Fruit fly (Drosophila melanogaster): ENCODE measurements around the gene CG3847.
A peak's percentile ranks its signal among the peaks of the same experiment; 100 is the strongest.

Gene CG3847

dm6 chrX:6365632-6366356 lies 18.9 kb downstream of the CG3847 start, which contains the start of the genes swa and Marf:
Gene swa (minus strand): TSS chrX:6365708.
Gene Marf (plus strand): TSS chrX:6365949.
- TF ChIP-seq CG8632 (GFP tag; optimal IDR thresholded peaks at IDR 0.05) (no peak), CG7368 (GFP tag; optimal IDR thresholded peaks at IDR 0.05) (no peak), CG11762 (GFP tag; optimal IDR thresholded peaks at IDR 0.05; ENCODE audit: insufficient read depth) (no peak), vri (GFP tag; optimal IDR thresholded peaks at IDR 0.05) (peak; percentile 84), Sox102F (GFP tag; optimal IDR thresholded peaks at IDR 0.05) (no peak), fd59A (GFP tag; optimal IDR thresholded peaks at IDR 0.05) (no peak), lz (GFP tag; optimal IDR thresholded peaks at IDR 0.05) (no peak), Eip93F (GFP tag; optimal IDR thresholded peaks at IDR 0.05) (no peak), fkh (GFP tag; optimal IDR thresholded peaks at IDR 0.05) (peak; percentile 75), CG9139 (GFP tag; optimal IDR thresholded peaks at IDR 0.05) (no peak), CG31627 (GFP tag; optimal IDR thresholded peaks at IDR 0.05) (no peak), CG1621 (tag; optimal IDR thresholded peaks at IDR 0.05) (no peak), CG10669 (GFP tag; optimal IDR thresholded peaks at IDR 0.05) (no peak), Eip78C (GFP tag) (peak; percentile 48), ss (GFP tag; optimal IDR thresholded peaks at IDR 0.05) (no peak)

DNA sequence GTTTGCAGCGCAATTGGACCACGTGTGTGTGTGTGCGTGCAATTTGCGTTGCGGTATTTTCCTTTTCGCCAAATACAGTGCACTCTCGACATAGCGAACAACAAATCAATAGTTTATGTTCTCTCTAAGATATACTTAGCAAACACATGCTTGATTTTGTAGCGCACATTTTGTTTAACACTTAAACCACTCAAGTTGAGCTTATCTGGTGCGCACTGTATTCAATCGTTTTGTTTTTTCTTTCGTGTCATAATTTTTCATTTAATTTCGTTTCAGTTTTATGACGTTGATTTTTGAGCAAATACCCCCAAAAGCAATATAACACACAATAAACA lies 19.4 kb downstream of the CG3847 start:
- TF ChIP-seq CG32006 (GFP tag; optimal IDR thresholded peaks at IDR 0.05) (peak; percentile 93), fkh (GFP tag; optimal IDR thresholded peaks at IDR 0.05) (peak; percentile 47), CG6854 (GFP tag; optimal IDR thresholded peaks at IDR 0.05) (peak; percentile 60), CG34406 (GFP tag; optimal IDR thresholded peaks at IDR 0.05) (peak; percentile 82), Gug (GFP tag; IDR thresholded peaks at IDR 0.05) (peak; percentile 91), Ets96B (tag; optimal IDR thresholded peaks at IDR 0.05) (peak; percentile 71), lz (GFP tag; optimal IDR thresholded peaks at IDR 0.05) (peak; percentile 96), net (GFP tag; optimal IDR thresholded peaks at IDR 0.05) (peak; percentile 89), Smox (GFP tag; optimal IDR thresholded peaks at IDR 0.05) (peak; percentile 92), CG8319 (GFP tag; optimal IDR thresholded peaks at IDR 0.05) (peak; percentile 80), Hr38 (GFP tag; optimal IDR thresholded peaks at IDR 0.05) (peak; percentile 83), svp (GFP tag) (peak; percentile 96), acj6 (GFP tag; optimal IDR thresholded peaks at IDR 0.05) (peak; percentile 87), CG10631 (GFP tag; optimal IDR thresholded peaks at IDR 0.05) (peak; percentile 85), dsx (GFP tag; optimal IDR thresholded peaks at IDR 0.05; ENCODE audit: poor library complexity, severe bottlenecking) (peak; percentile 57), achi (GFP tag; optimal IDR thresholded peaks at IDR 0.05) (peak; percentile 85), eg (GFP tag; IDR thresholded peaks at IDR 0.05) (peak; percentile 98), CG1621 (tag; optimal IDR thresholded peaks at IDR 0.05) (peak; percentile 69), CG9139 (GFP tag; optimal IDR thresholded peaks at IDR 0.05) (peak; percentile 15), CG11902 (GFP tag; optimal IDR thresholded peaks at IDR 0.05) (peak; percentile 85), CG6276 (GFP tag; optimal IDR thresholded peaks at IDR 0.05) (peak; percentile 91), Eip78C (GFP tag) (peak; percentile 97), Sox102F (GFP tag; optimal IDR thresholded peaks at IDR 0.05) (peak; percentile 94), CG4318 (GFP tag; optimal IDR thresholded peaks at IDR 0.05) (peak; percentile 83), CG10669 (GFP tag; optimal IDR thresholded peaks at IDR 0.05) (peak; percentile 81), CG16779 (tag; optimal IDR thresholded peaks at IDR 0.05) (peak; percentile 84), CG11294 (GFP tag; IDR thresholded peaks at IDR 0.05) (peak; percentile 93), Hr4 (GFP tag; optimal IDR thresholded peaks at IDR 0.05) (peak; percentile 95), CG31627 (GFP tag; optimal IDR thresholded peaks at IDR 0.05) (peak; percentile 96), salr (GFP tag; optimal IDR thresholded peaks at IDR 0.05) (peak; percentile 63 to 77), ss (GFP tag; optimal IDR thresholded peaks at IDR 0.05) (peak; percentile 41 to 70), Met (GFP tag; optimal IDR thresholded peaks at IDR 0.05) (peak; percentile 94), Sox14 (GFP tag; optimal IDR thresholded peaks at IDR 0.05) (peak; percentile 95), CG6792 (GFP tag; optimal IDR thresholded peaks at IDR 0.05) (peak; percentile 90), CG6163 (GFP tag; IDR thresholded peaks at IDR 0.05) (peak; percentile 97), pdm3 (GFP tag; optimal IDR thresholded peaks at IDR 0.05) (peak; percentile 94), Hr39 (GFP tag; optimal IDR thresholded peaks at IDR 0.05) (peak; percentile 97), Sox15 (GFP tag; optimal IDR thresholded peaks at IDR 0.05) (peak; percentile 85), CG3919 (GFP tag; optimal IDR thresholded peaks at IDR 0.05) (peak; percentile 91), CG15336 (GFP tag; IDR thresholded peaks at IDR 0.05) (peak; percentile 96), CG7368 (GFP tag; optimal IDR thresholded peaks at IDR 0.05) (peak; percentile 89), Eip75B (GFP tag; optimal IDR thresholded peaks at IDR 0.05) (peak; percentile 88)
